Fruit fly (Drosophila melanogaster) whole organism, embryonic: Measurements from ENCODE around the gene Ppm1.

Experiments used
- Awh ChIP-seq: fragments of 200-800 bp; sonication (Bioruptor generic); IDR thresholded peaks from 2 replicates; pipeline ENCODE4, ENCODE4 v1.3.6; 2022; ENCODE audit warnings: missing biosample characterization, missing genetic modification characterization
- CG10147 ChIP-seq: fragments of 200-800 bp; sonication (Bioruptor generic); optimal IDR thresholded peaks from 2 replicates; lab custom pipeline; 2019; ENCODE audit warnings: missing biosample characterization, mild to moderate bottlenecking, missing genetic modification characterization, moderate library complexity
- CG10274 ChIP-seq: fragments of 200-800 bp; sonication (Bioruptor generic); optimal IDR thresholded peaks from 3 replicates; lab custom pipeline; 2017; ENCODE audit warnings: missing biosample characterization, mild to moderate bottlenecking, missing genetic modification characterization
- CG10543 ChIP-seq: fragments of 200-800 bp; sonication (Bioruptor generic); optimal IDR thresholded peaks from 3 replicates; lab custom pipeline; 2017; ENCODE audit warnings: missing biosample characterization, mild to moderate bottlenecking, missing genetic modification characterization, moderate library complexity
- CG10565 ChIP-seq: fragments of 200-800 bp; sonication (Bioruptor generic); optimal IDR thresholded peaks from 3 replicates; lab custom pipeline; 2016; ENCODE audit warnings: missing biosample characterization, mild to moderate bottlenecking, missing genetic modification characterization
- CG10959 ChIP-seq: fragments of 200-800 bp; sonication (Bioruptor generic); IDR thresholded peaks from 2 replicates; pipeline ENCODE4 v1.3.6; 2022; ENCODE audit warnings: missing biosample characterization, missing genetic modification characterization
- CG11085 ChIP-seq: fragments of 200-800 bp; sonication (Bioruptor generic); IDR thresholded peaks from 2 replicates; pipeline ENCODE4 v1.3.6; 2022; ENCODE audit warnings: missing biosample characterization, missing genetic modification characterization
- CG13287 ChIP-seq: fragments of 200-800 bp; sonication (Bioruptor generic); IDR thresholded peaks from 2 replicates; pipeline ENCODE4 v1.3.6; 2022; ENCODE audit warnings: missing biosample characterization, missing genetic modification characterization; ENCODE audit not compliant: partially characterized antibody
- CG15479 ChIP-seq: fragments of 200-800 bp; sonication (Bioruptor generic); optimal IDR thresholded peaks from 3 replicates; lab custom pipeline; 2019; ENCODE audit warnings: missing biosample characterization, mild to moderate bottlenecking, missing genetic modification characterization, moderate library complexity
- CG1603 ChIP-seq: fragments of 200-800 bp; sonication (Bioruptor generic); optimal IDR thresholded peaks from 2 replicates; lab custom pipeline; 2019; ENCODE audit warnings: missing biosample characterization, mild to moderate bottlenecking, missing genetic modification characterization, moderate library complexity
- CG17186 ChIP-seq: fragments of 200-800 bp; sonication (Bioruptor generic); optimal IDR thresholded peaks from 3 replicates; lab custom pipeline; 2017; ENCODE audit warnings: missing biosample characterization, missing genetic modification reagents, missing genetic modification characterization
- CG18476 ChIP-seq: fragments of 200-800 bp; sonication (Bioruptor generic); optimal IDR thresholded peaks from 2 replicates; lab custom pipeline; 2016; ENCODE audit warnings: missing biosample characterization, mild to moderate bottlenecking, missing genetic modification characterization
- CG2129 ChIP-seq: fragments of 200-800 bp; sonication (Bioruptor generic); IDR thresholded peaks from 2 replicates; pipeline ENCODE4 v1.3.6; 2022; ENCODE audit warnings: missing biosample characterization, missing genetic modification characterization; ENCODE audit not compliant: partially characterized antibody
- CG31388 ChIP-seq: fragments of 200-800 bp; sonication (Bioruptor generic); optimal IDR thresholded peaks from 2 replicates; lab custom pipeline; 2016; ENCODE audit warnings: missing biosample characterization, missing genetic modification characterization
- CG33213 ChIP-seq: fragments of 200-800 bp; sonication (Bioruptor generic); optimal IDR thresholded peaks from 3 replicates; lab custom pipeline; 2016; ENCODE audit warnings: missing biosample characterization, missing genetic modification characterization
- CG34224 ChIP-seq: fragments of 200-800 bp; sonication (Bioruptor generic); IDR thresholded peaks from 3 replicates; pipeline ENCODE4 v1.3.6; 2022; ENCODE audit warnings: missing biosample characterization, missing genetic modification characterization; ENCODE audit not compliant: partially characterized antibody
- CG3838 ChIP-seq: fragments of 200-800 bp; sonication (Bioruptor generic); optimal IDR thresholded peaks from 3 replicates; lab custom pipeline; 2016; ENCODE audit warnings: missing biosample characterization, missing genetic modification characterization
- CG42726 ChIP-seq: fragments of 200-800 bp; sonication (Bioruptor generic); IDR thresholded peaks from 2 replicates; pipeline ENCODE4 v1.3.6; 2022; ENCODE audit warnings: missing biosample characterization, missing genetic modification characterization; ENCODE audit not compliant: partially characterized antibody
- CG4282 ChIP-seq: fragments of 200-800 bp; sonication (Bioruptor generic); optimal IDR thresholded peaks from 2 replicates; lab custom pipeline; 2016; ENCODE audit warnings: missing biosample characterization, missing genetic modification characterization
- CkIIα-i1 ChIP-seq: fragments of 200-800 bp; sonication (Bioruptor generic); IDR thresholded peaks from 2 replicates; pipeline ENCODE4 v1.3.6; 2022; ENCODE audit warnings: missing biosample characterization, missing genetic modification characterization
- CrebB ChIP-seq: fragments of 200-800 bp; sonication (Bioruptor generic); optimal IDR thresholded peaks from 3 replicates; lab custom pipeline; 2018; ENCODE audit warnings: missing biosample characterization, mild to moderate bottlenecking, missing genetic modification characterization
- Dip3 ChIP-seq: fragments of 200-800 bp; sonication (Bioruptor generic); optimal IDR thresholded peaks from 3 replicates; lab custom pipeline; 2016; ENCODE audit warnings: missing biosample characterization, missing genetic modification characterization
- Fer2 ChIP-seq: fragments of 200-800 bp; sonication (Bioruptor generic); optimal IDR thresholded peaks from 2 replicates; lab custom pipeline; 2018; ENCODE audit warnings: missing biosample characterization, mild to moderate bottlenecking, missing genetic modification characterization, moderate library complexity
- HHEX ChIP-seq: fragments of 200-800 bp; sonication (Bioruptor generic); optimal IDR thresholded peaks from 3 replicates; lab custom pipeline; 2017; ENCODE audit warnings: missing biosample characterization, mild to moderate bottlenecking, missing genetic modification characterization, missing genetic modification reagents
- MBD-R2 ChIP-seq: fragments of 200-800 bp; sonication (Bioruptor generic); IDR thresholded peaks from 2 replicates; pipeline ENCODE4 v1.3.6; 2022; ENCODE audit warnings: missing biosample characterization, missing genetic modification characterization
- MESR4 ChIP-seq: fragments of 200-800 bp; sonication (Bioruptor generic); optimal IDR thresholded peaks from 2 replicates; lab custom pipeline; 2018; ENCODE audit warnings: missing biosample characterization, mild to moderate bottlenecking, missing genetic modification characterization, moderate library complexity
- Opbp ChIP-seq: fragments of 200-800 bp; sonication (Bioruptor generic); IDR thresholded peaks from 3 replicates; pipeline ENCODE4 v1.3.6; 2022; ENCODE audit warnings: missing biosample characterization, missing genetic modification characterization; ENCODE audit not compliant: partially characterized antibody
- PHDP ChIP-seq: fragments of 200-800 bp; sonication (Bioruptor generic); optimal IDR thresholded peaks from 3 replicates; lab custom pipeline; 2018; ENCODE audit warnings: missing biosample characterization, mild to moderate bottlenecking, missing genetic modification characterization, moderate library complexity
- Scr ChIP-seq: fragments of 200-800 bp; sonication (Bioruptor generic); IDR thresholded peaks from 2 replicates; pipeline ENCODE4 v1.3.6; 2022; ENCODE audit warnings: missing biosample characterization, missing genetic modification characterization; ENCODE audit not compliant: partially characterized antibody
- Sox102F ChIP-seq: fragments of 200-800 bp; sonication (Bioruptor generic); optimal IDR thresholded peaks from 2 replicates; lab custom pipeline; 2018; ENCODE audit warnings: missing biosample characterization, mild to moderate bottlenecking, missing genetic modification characterization, moderate library complexity
- amos ChIP-seq: fragments of 200-800 bp; sonication (Bioruptor generic); IDR thresholded peaks from 2 replicates; pipeline ENCODE4 v1.3.6; 2022; ENCODE audit warnings: missing biosample characterization, missing genetic modification characterization; ENCODE audit not compliant: partially characterized antibody
- ase ChIP-seq: fragments of 200-800 bp; sonication (Bioruptor generic); IDR thresholded peaks from 3 replicates; pipeline ENCODE4 v1.3.6; 2022; ENCODE audit warnings: missing biosample characterization, missing genetic modification characterization
- chm ChIP-seq: fragments of 200-800 bp; sonication (Bioruptor generic); IDR thresholded peaks from 2 replicates; pipeline ENCODE4 v1.3.6; 2022; ENCODE audit warnings: missing biosample characterization, missing genetic modification characterization
- ci ChIP-seq: fragments of 200-800 bp; sonication (Bioruptor generic); IDR thresholded peaks from 3 replicates; pipeline ENCODE4 v1.3.6; 2022; ENCODE audit warnings: missing biosample characterization, missing genetic modification characterization
- corto ChIP-seq: fragments of 200-800 bp; sonication (Bioruptor generic); optimal IDR thresholded peaks from 2 replicates; lab custom pipeline; 2016; ENCODE audit warnings: missing biosample characterization, mild to moderate bottlenecking, missing genetic modification characterization, moderate library complexity
- crc ChIP-seq: fragments of 200-800 bp; sonication (Bioruptor generic); optimal IDR thresholded peaks from 2 replicates; lab custom pipeline; 2016; ENCODE audit warnings: missing biosample characterization, missing genetic modification characterization
- da ChIP-seq: fragments of 200-800 bp; sonication (Bioruptor generic); optimal IDR thresholded peaks from 2 replicates; lab custom pipeline; 2016; ENCODE audit warnings: missing biosample characterization, missing genetic modification characterization
- dmrt99B ChIP-seq: fragments of 200-800 bp; sonication (Bioruptor generic); optimal IDR thresholded peaks from 2 replicates; lab custom pipeline; 2018; ENCODE audit warnings: missing biosample characterization, mild to moderate bottlenecking, missing genetic modification characterization, moderate library complexity
- fu2 ChIP-seq: fragments of 200-800 bp; sonication (Bioruptor generic); optimal IDR thresholded peaks from 2 replicates; lab custom pipeline; 2016; ENCODE audit warnings: missing biosample characterization, missing genetic modification characterization
- gem ChIP-seq: fragments of 200-800 bp; sonication (Bioruptor generic); optimal IDR thresholded peaks from 2 replicates; lab custom pipeline; 2019; ENCODE audit warnings: missing biosample characterization, mild to moderate bottlenecking, missing genetic modification characterization, moderate library complexity
- grau ChIP-seq: fragments of 200-800 bp; optimal IDR thresholded peaks from 3 replicates; lab custom pipeline; 2019; ENCODE audit warnings: missing biosample characterization, mild to moderate bottlenecking, missing genetic modification characterization, moderate library complexity
- hkb ChIP-seq, 2 experiments: fragments of 200-800 bp in 1 of 2; fragments of >200 bp in 1 of 2; sonication (Bioruptor generic) in 1 of 2; IDR thresholded peaks in 1 of 2; optimal IDR thresholded peaks in 1 of 2; 2 replicates each; pipeline versions ENCODE4 v1.3.6 to Lab custom; 2017 to 2022; ENCODE audit warnings: missing biosample characterization in 1 of 2, missing genetic modification characterization in 1 of 2
- knrl ChIP-seq: fragments of 200-800 bp; sonication (Bioruptor generic); IDR thresholded peaks from 3 replicates; pipeline ENCODE4 v1.3.6; 2022; ENCODE audit warnings: missing biosample characterization, missing genetic modification characterization; ENCODE audit not compliant: partially characterized antibody
- lbe ChIP-seq: fragments of 200-800 bp; sonication (Bioruptor generic); optimal IDR thresholded peaks from 2 replicates; lab custom pipeline; 2016; ENCODE audit warnings: missing biosample characterization, mild to moderate bottlenecking, missing genetic modification characterization
- oc ChIP-seq: fragments of 200-800 bp; sonication (Bioruptor generic); optimal IDR thresholded peaks from 2 replicates; lab custom pipeline; 2018; ENCODE audit warnings: missing biosample characterization, mild to moderate bottlenecking, missing genetic modification characterization, moderate library complexity
- pb ChIP-seq: fragments of 200-800 bp; sonication (Bioruptor generic); optimal IDR thresholded peaks from 3 replicates; lab custom pipeline; 2016; ENCODE audit warnings: missing biosample characterization, missing genetic modification characterization
- sens ChIP-seq: fragments of 200-800 bp; sonication (Bioruptor generic); peaks from one replicate; lab custom pipeline; 2016; ENCODE audit warnings: missing biosample characterization, missing genetic modification characterization
- sob ChIP-seq: fragments of 200-800 bp; sonication (Bioruptor generic); IDR thresholded peaks from 2 replicates; pipeline ENCODE4 v1.3.6; 2022; ENCODE audit warnings: missing biosample characterization, missing genetic modification characterization
- stc ChIP-seq: fragments of 200-800 bp; sonication (Bioruptor generic); IDR thresholded peaks from 2 replicates; pipeline ENCODE4 v1.3.6; 2022; ENCODE audit warnings: missing biosample characterization, missing genetic modification characterization
- toy ChIP-seq: fragments of 200-800 bp; sonication (Bioruptor generic); IDR thresholded peaks from 2 replicates; pipeline ENCODE4 v1.3.6; 2022; ENCODE audit warnings: missing biosample characterization, missing genetic modification characterization

The Ppm1 gene

dm6 chr3L:554577-554976 is 26.6 kb upstream of the Ppm1 start (continued):
- no peak for TF ChIP-seq oc (tag; lab: Kevin White, UChicago)
- no peak for TF ChIP-seq hkb (optimal IDR thresholded peaks at IDR 0.05; lab: Kevin White, UChicago)
- peak; percentile 62 for TF ChIP-seq hkb (GFP tag; IDR thresholded peaks at IDR 0.05; lab: Robert Waterston, UW)
- no peak for TF ChIP-seq MESR4 (GFP tag; lab: Kevin White, UChicago)
- peak; percentile 43 for TF ChIP-seq CG10147
- TF ChIP-seq CG4282 (GFP tag; lab: Kevin White, UChicago): no peak
- no peak for TF ChIP-seq MBD-R2 (GFP tag; lab: Robert Waterston, UW)
- no peak for TF ChIP-seq toy (GFP tag; lab: Robert Waterston, UW)
- TF ChIP-seq CG18476 (GFP tag; lab: Kevin White, UChicago): peak; percentile 19
- 0 out of 3 replicates have a peak, but pooled peaks have one; percentile 23 for TF ChIP-seq Opbp (GFP tag; lab: Robert Waterston, UW)
- no peak for TF ChIP-seq CG10959 (GFP tag; lab: Robert Waterston, UW)
- peak; percentile 48; the same call in 1 of the 3 replicates for TF ChIP-seq ci (GFP tag; lab: Robert Waterston, UW)
- no peak for TF ChIP-seq CG34224 (GFP tag; lab: Robert Waterston, UW)
- TF ChIP-seq CG15479 (GFP tag; lab: Kevin White, UChicago): no peak
- TF ChIP-seq CG10565: no peak
- TF ChIP-seq sens (GFP tag; lab: Kevin White, UChicago): peak; percentile 87
- peak; percentile 29; the same call in 1 of the 3 replicates for TF ChIP-seq ase (GFP tag; lab: Robert Waterston, UW)
- TF ChIP-seq CG42726 (GFP tag; lab: Robert Waterston, UW): no peak
- TF ChIP-seq amos: no peak
- TF ChIP-seq CG33213 (GFP tag; lab: Kevin White, UChicago): no peak
- peak; percentile 62 for TF ChIP-seq stc (GFP tag; lab: Robert Waterston, UW)
- no peak for TF ChIP-seq CG31388 (GFP tag; lab: Kevin White, UChicago)
- peak; percentile 4 for TF ChIP-seq crc (GFP tag; lab: Kevin White, UChicago)
- TF ChIP-seq Scr: no peak
- no peak for TF ChIP-seq pb (GFP tag; lab: Kevin White, UChicago)
- no peak for TF ChIP-seq corto (GFP tag; lab: Kevin White, UChicago)
- no peak for TF ChIP-seq CG13287 (GFP tag; lab: Robert Waterston, UW)
- no peak for TF ChIP-seq da (GFP tag; lab: Kevin White, UChicago)
- no peak for TF ChIP-seq knrl
- no peak for TF ChIP-seq CG1603 (tag; lab: Kevin White, UChicago)
- peak; percentile 74 for TF ChIP-seq gem
- no peak for TF ChIP-seq fu2 (GFP tag; lab: Kevin White, UChicago)
- no peak for TF ChIP-seq CG17186 (GFP tag; lab: Kevin White, UChicago)
- no peak for TF ChIP-seq chm
- TF ChIP-seq CkIIα-i1: no peak
- peak; percentile 64 for TF ChIP-seq dmrt99B (tag; lab: Kevin White, UChicago)
- peak; percentile 16 for TF ChIP-seq Dip3 (GFP tag; lab: Kevin White, UChicago)
- peak; percentile 44 for TF ChIP-seq PHDP (tag; lab: Kevin White, UChicago)
- TF ChIP-seq Awh: no peak
- TF ChIP-seq CG10274: no peak
- no peak for TF ChIP-seq CG2129 (GFP tag; lab: Robert Waterston, UW)
- TF ChIP-seq Sox102F (GFP tag; lab: Kevin White, UChicago): peak; percentile 58
- TF ChIP-seq CG10543 (GFP tag; lab: Kevin White, UChicago): no peak
- TF ChIP-seq grau (tag; lab: Kevin White, UChicago): peak; percentile 23
- no peak for TF ChIP-seq lbe
- no peak for TF ChIP-seq Fer2
- peak; percentile 64 for TF ChIP-seq sob (GFP tag; lab: Robert Waterston, UW)
- no peak for TF ChIP-seq CG3838
- no peak for TF ChIP-seq CG11085 (GFP tag; lab: Robert Waterston, UW)
- no peak for TF ChIP-seq CrebB (tag; lab: Kevin White, UChicago)
- TF ChIP-seq HHEX (GFP tag; lab: Kevin White, UChicago): peak; percentile 20
